Fruit fly (Drosophila melanogaster): ENCODE data around the gene CG12105.

CG12105 gene

dm6 chr3L:1577338-1577737 is 38.3 kb downstream of the CG12105 start (continued):
- TF ChIP-seq Trl (optimal IDR thresholded peaks at IDR 0.05) (peak; percentile 39 to 42), Trl (GFP tag; optimal IDR thresholded peaks at IDR 0.05) (no peak), nerfin-2 (GFP tag; IDR thresholded peaks at IDR 0.05; ENCODE audit: partially characterized antibody) (0 out of 2 replicates have a peak, but pooled peaks have one; percentile 24), Jarid2 (GFP tag; optimal IDR thresholded peaks at IDR 0.05) (peak; percentile 9), hkb (optimal IDR thresholded peaks at IDR 0.05) (no peak), hkb (GFP tag; IDR thresholded peaks at IDR 0.05) (peak; percentile 15; the same call in 1 of the 2 replicates), croc (GFP tag; conservative IDR thresholded peaks at IDR 0.05) (no peak), ewg (GFP tag; optimal IDR thresholded peaks at IDR 0.05) (peak; percentile 85), nerfin-1 (tag; optimal IDR thresholded peaks at IDR 0.05) (peak; percentile 14), lmd (GFP tag; IDR thresholded peaks at IDR 0.05) (no peak), sim (GFP tag; IDR thresholded peaks at IDR 0.05) (no peak), Stat92E (GFP tag; optimal IDR thresholded peaks at IDR 0.05) (no peak), CG11247 (GFP tag; IDR thresholded peaks at IDR 0.05) (0 out of 2 replicates have a peak, but pooled peaks have one; percentile 27), CG10147 (GFP tag; optimal IDR thresholded peaks at IDR 0.05) (no peak), crol (GFP tag; IDR thresholded peaks at IDR 0.05) (peak; percentile 71)

- no peak for TF ChIP-seq CG6272 (GFP tag; IDR thresholded peaks at IDR 0.05)
- no peak for TF ChIP-seq CG2875 (GFP tag; optimal IDR thresholded peaks at IDR 0.05)
- TF ChIP-seq chm (GFP tag; IDR thresholded peaks at IDR 0.05), result peak; percentile 70
- peak; percentile 77 for TF ChIP-seq CG10267 (tag; optimal IDR thresholded peaks at IDR 0.05)
- no peak for TF ChIP-seq trh (GFP tag; optimal IDR thresholded peaks at IDR 0.05)
- no peak for TF ChIP-seq CG10565 (GFP tag; optimal IDR thresholded peaks at IDR 0.05)
- TF ChIP-seq dmrt99B (tag; optimal IDR thresholded peaks at IDR 0.05), result no peak
- TF ChIP-seq Vsx1 (GFP tag; optimal IDR thresholded peaks at IDR 0.05), result no peak
- TF ChIP-seq amos (GFP tag; IDR thresholded peaks at IDR 0.05; ENCODE audit: partially characterized antibody), result peak; percentile 46; the same call in 1 of the 2 replicates
- TF ChIP-seq CG4730 (GFP tag; IDR thresholded peaks at IDR 0.05), result no peak
- no peak for TF ChIP-seq sob (GFP tag; IDR thresholded peaks at IDR 0.05)
- TF ChIP-seq pzg (GFP tag; optimal IDR thresholded peaks at IDR 0.05), result peak; percentile 98
- TF ChIP-seq stwl (tag; optimal IDR thresholded peaks at IDR 0.05), result peak; percentile 70
- TF ChIP-seq CG12299 (tag; optimal IDR thresholded peaks at IDR 0.05), result peak; percentile 41
- TF ChIP-seq seq (GFP tag; IDR thresholded peaks at IDR 0.05), result 0 out of 2 replicates have a peak, but pooled peaks have one; percentile 18
- TF ChIP-seq CG1792 (GFP tag; optimal IDR thresholded peaks at IDR 0.05), result no peak
- no peak for TF ChIP-seq nerfin-2 (GFP tag; IDR thresholded peaks at IDR 0.05; ENCODE audit: partially characterized antibody)
- peak; percentile 31; the same call in 1 of the 3 replicates for TF ChIP-seq row (GFP tag; IDR thresholded peaks at IDR 0.05)
- peak; percentile 97 for TF ChIP-seq Myb (GFP tag; optimal IDR thresholded peaks at IDR 0.05)
- no peak for TF ChIP-seq CG4424 (GFP tag; optimal IDR thresholded peaks at IDR 0.05)
- peak; percentile 12 for TF ChIP-seq CG8290 (GFP tag; optimal IDR thresholded peaks at IDR 0.05)
- peak in 1 of 2 experiments; percentile 14 for TF ChIP-seq CG8290 (tag; optimal IDR thresholded peaks at IDR 0.05)
- peak; percentile 60 for TF ChIP-seq Opbp (GFP tag; IDR thresholded peaks at IDR 0.05; ENCODE audit: partially characterized antibody)
- peak; percentile 84 for TF ChIP-seq CG3847 (GFP tag; IDR thresholded peaks at IDR 0.05)
- TF ChIP-seq CG1647 (GFP tag; optimal IDR thresholded peaks at IDR 0.05), result no peak
- peak; percentile 65 for TF ChIP-seq MBD-R2 (GFP tag; IDR thresholded peaks at IDR 0.05)
- TF ChIP-seq CG11504 (tag; optimal IDR thresholded peaks at IDR 0.05), result peak; percentile 51
- peak; percentile 66 for TF ChIP-seq CG1603 (tag; optimal IDR thresholded peaks at IDR 0.05)
- no peak for TF ChIP-seq CG12104 (GFP tag; optimal IDR thresholded peaks at IDR 0.05)
- no peak for TF ChIP-seq nerfin-1 (tag; optimal IDR thresholded peaks at IDR 0.05)
- peak; percentile 21; the same call in 1 of the 3 replicates for TF ChIP-seq knrl (GFP tag; IDR thresholded peaks at IDR 0.05; ENCODE audit: partially characterized antibody)
- TF ChIP-seq cas (GFP tag; IDR thresholded peaks at IDR 0.05), result 0 out of 2 replicates have a peak, but pooled peaks have one; percentile 21
- no peak for TF ChIP-seq Rx (GFP tag; IDR thresholded peaks at IDR 0.05)
- peak; percentile 28 for TF ChIP-seq CTCF (GFP tag; optimal IDR thresholded peaks at IDR 0.05)
- peak; percentile 25 for TF ChIP-seq CG17829 (tag; optimal IDR thresholded peaks at IDR 0.05)
- no peak for TF ChIP-seq tap (tag; optimal IDR thresholded peaks at IDR 0.05)
- peak; percentile 86 for TF ChIP-seq Lhr (GFP tag; optimal IDR thresholded peaks at IDR 0.05)
These were observed 39.0 kb downstream of the CG12105 start, which contains the start of gene CG13917 for dm6 chr3L:1576489-1577106. CG13917 (plus strand) TSS chr3L:1576699.
